Worm (Caenorhabditis elegans) whole organism, midembryonic: Measurements from ENCODE around the gene lias-1.
A peak's percentile ranks its signal among the peaks of the same experiment; 100 is the strongest.

Experiments
- T22C8.4 ChIP-seq: fragments of 200-800 bp; sonication (Bioruptor generic); IDR thresholded peaks from 2 replicates; pipeline ENCODE4 v1.3.6; 2022; ENCODE audit warnings: missing genetic modification characterization, missing compliant biosample characterization
- cog-1 ChIP-seq: sonication (generic microtip); optimal IDR thresholded peaks from 2 replicates; lab custom pipeline; 2016; ENCODE audit warnings: missing genetic modification characterization, missing compliant biosample characterization
- flt-1 ChIP-seq: fragments of 200-800 bp; sonication (Bioruptor generic); IDR thresholded peaks from 2 replicates; pipeline ENCODE4 v1.3.6; 2022; ENCODE audit warnings: missing genetic modification characterization, missing compliant biosample characterization
- klf-2 ChIP-seq: fragments of 200-800 bp; sonication (Bioruptor generic); conservative IDR thresholded peaks from 2 replicates; pipeline ENCODE4 v1.3.6; 2022; ENCODE audit warnings: missing genetic modification reagents, missing genetic modification characterization, missing compliant biosample characterization
- med-1 ChIP-seq: sonication (generic microtip); optimal IDR thresholded peaks from 2 replicates; lab custom pipeline; 2017; ENCODE audit warnings: missing genetic modification characterization, mild to moderate bottlenecking, missing compliant biosample characterization, antibody characterized with exemption, missing genetic modification reagents; ENCODE audit not compliant: insufficient read depth
- ref-1 ChIP-seq: fragments of 200-800 bp; sonication (Bioruptor generic); conservative IDR thresholded peaks from 2 replicates; pipeline ENCODE4 v1.3.6; 2022; ENCODE audit warnings: missing genetic modification reagents, missing genetic modification characterization, missing compliant biosample characterization
- tab-1 ChIP-seq: fragments of 200-800 bp; sonication (Bioruptor generic); IDR thresholded peaks from 2 replicates; pipeline ENCODE4 v1.3.6; 2022; ENCODE audit warnings: missing genetic modification characterization, missing compliant biosample characterization
- ztf-23 ChIP-seq: fragments of 200-800 bp; sonication (Bioruptor generic); IDR thresholded peaks from 2 replicates; pipeline ENCODE4 v1.3.6; 2022; ENCODE audit warnings: missing genetic modification reagents, missing genetic modification characterization, missing compliant biosample characterization
- ztf-29 ChIP-seq: fragments of 200-800 bp; sonication (Bioruptor generic); IDR thresholded peaks from 2 replicates; pipeline ENCODE4 v1.3.6; 2022; ENCODE audit warnings: missing genetic modification reagents, missing genetic modification characterization, missing compliant biosample characterization

The lias-1 gene

ce11 chrIII:3505051-3505548 is at the start of gene lias-1:
Gene lias-1, minus strand, starts transcription at chrIII:3505101.
- TF ChIP-seq flt-1 (GFP tag; lab: Robert Waterston, UW), result no peak
- TF ChIP-seq cog-1 (tag; lab: Kevin White, UChicago), result peak; percentile 12
- TF ChIP-seq ztf-23 (GFP tag; lab: Robert Waterston, UW), result peak; percentile 72

DNA sequence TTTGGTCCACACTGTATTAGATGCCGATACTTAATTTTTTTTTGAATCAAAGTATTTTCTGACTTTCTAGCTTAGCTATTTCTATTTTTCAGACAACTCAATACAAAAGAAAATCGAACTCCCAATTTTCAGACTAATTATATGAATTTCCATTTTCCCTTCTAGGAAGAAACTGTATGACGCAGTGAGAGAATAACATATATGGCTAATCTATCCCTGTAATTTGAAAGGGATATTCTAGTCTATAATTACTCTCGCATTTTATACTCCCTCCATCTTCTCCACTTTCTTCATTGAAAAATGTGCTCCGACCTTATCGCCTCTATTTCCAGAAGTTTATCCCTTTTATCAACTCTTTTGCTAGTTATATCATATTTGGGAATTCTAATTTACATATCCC is 48.4 kb upstream of the lias-1 start, which contains the start of gene C54C6.4:
C54C6.4 (plus strand) TSS at position 301 of the 400 bp plus-strand sequence.
- TF ChIP-seq tab-1 (GFP tag; lab: Robert Waterston, UW), result no peak
- no peak for TF ChIP-seq med-1 (GFP tag; lab: Kevin White, UChicago)
- TF ChIP-seq ref-1 (GFP tag; lab: Robert Waterston, UW), result no peak
- no peak for TF ChIP-seq ztf-29 (GFP tag; lab: Robert Waterston, UW)
- no peak for TF ChIP-seq T22C8.4 (GFP tag; lab: Robert Waterston, UW)
- TF ChIP-seq ztf-23 (GFP tag; lab: Robert Waterston, UW), result no peak

- TF ChIP-seq flt-1 (GFP tag; lab: Robert Waterston, UW), result no peak
- no peak for TF ChIP-seq klf-2 (GFP tag; lab: Robert Waterston, UW)
- no peak for TF ChIP-seq ztf-23 (GFP tag; lab: Robert Waterston, UW)
- no peak for TF ChIP-seq tab-1 (GFP tag; lab: Robert Waterston, UW)
- no peak for TF ChIP-seq med-1 (GFP tag; lab: Kevin White, UChicago)
- no peak for TF ChIP-seq ref-1 (GFP tag; lab: Robert Waterston, UW)
- no peak for TF ChIP-seq ztf-29 (GFP tag; lab: Robert Waterston, UW)
- TF ChIP-seq T22C8.4 (GFP tag; lab: Robert Waterston, UW), result no peak
- TF ChIP-seq cog-1 (tag; lab: Kevin White, UChicago), result no peak
Measured at ce11 chrIII:3550364-3550763, 45.5 kb upstream of the lias-1 start.

- TF ChIP-seq med-1 (GFP tag; lab: Kevin White, UChicago), result no peak
- TF ChIP-seq flt-1 (GFP tag; lab: Robert Waterston, UW), result no peak
- no peak for TF ChIP-seq ztf-23 (GFP tag; lab: Robert Waterston, UW)
- no peak for TF ChIP-seq T22C8.4 (GFP tag; lab: Robert Waterston, UW)
- no peak for TF ChIP-seq ztf-29 (GFP tag; lab: Robert Waterston, UW)
- TF ChIP-seq cog-1 (tag; lab: Kevin White, UChicago), result no peak
- no peak for TF ChIP-seq tab-1 (GFP tag; lab: Robert Waterston, UW)
- no peak for TF ChIP-seq klf-2 (GFP tag; lab: Robert Waterston, UW)
- TF ChIP-seq ref-1 (GFP tag; lab: Robert Waterston, UW), result no peak
Measured at ce11 chrIII:3549750-3550149, 44.8 kb upstream of the lias-1 start, which contains the start of gene C54C6.5. Gene C54C6.5, minus strand, starts transcription at chrIII:3549850.

DNA sequence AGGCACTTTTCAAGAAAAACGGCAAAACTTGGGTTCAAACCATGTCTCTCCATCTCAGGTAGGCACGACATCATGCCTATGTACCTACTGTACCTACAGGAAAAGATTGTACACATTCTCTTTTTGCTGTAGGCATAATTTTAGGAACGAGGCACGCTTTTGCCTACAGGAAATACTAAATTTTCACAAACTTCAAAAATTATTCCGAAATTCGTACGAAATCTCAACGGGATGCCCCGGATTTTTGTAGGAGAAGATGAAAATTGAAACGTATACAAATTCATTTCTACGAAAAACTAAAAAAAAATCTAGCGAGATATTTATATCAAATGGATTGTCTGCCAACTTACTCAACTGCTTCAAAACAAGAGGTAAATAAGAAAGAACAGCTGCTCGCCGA is 43.1 kb upstream of the lias-1 start, which contains the start of gene C54C6.11:
C54C6.11 (plus strand) TSS at position 301 of the 400 bp plus-strand sequence.
- TF ChIP-seq med-1 (GFP tag; lab: Kevin White, UChicago), result no peak
- no peak for TF ChIP-seq ztf-23 (GFP tag; lab: Robert Waterston, UW)
- TF ChIP-seq flt-1 (GFP tag; lab: Robert Waterston, UW), result no peak
- no peak for TF ChIP-seq tab-1 (GFP tag; lab: Robert Waterston, UW)
- no peak for TF ChIP-seq klf-2 (GFP tag; lab: Robert Waterston, UW)
- TF ChIP-seq ref-1 (GFP tag; lab: Robert Waterston, UW), result no peak

DNA sequence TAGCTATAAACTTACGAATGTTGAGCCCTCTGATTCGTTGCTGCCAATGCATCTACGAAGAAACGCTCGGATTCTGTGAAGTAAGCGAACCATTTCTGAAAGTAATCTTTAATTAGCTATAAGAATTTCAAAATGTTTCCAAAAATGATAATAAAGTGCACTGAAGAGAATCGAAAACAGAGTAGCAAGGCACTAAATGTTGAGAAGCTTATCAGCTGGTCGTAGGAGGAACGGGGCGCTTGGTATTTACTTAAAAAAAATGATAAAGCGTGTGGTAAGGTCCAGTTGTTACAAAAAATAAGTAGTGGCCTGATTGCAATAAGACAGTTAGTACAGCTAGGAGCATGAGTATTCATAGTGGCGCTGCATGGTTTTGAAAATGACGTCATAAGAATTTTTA is 41.4 kb upstream of the lias-1 start, which contains the start of gene C54C6.7:
C54C6.7 (minus strand) TSS at position 101 of the 400 bp plus-strand sequence.
- TF ChIP-seq ztf-29 (GFP tag; lab: Robert Waterston, UW) (no peak), T22C8.4 (GFP tag; lab: Robert Waterston, UW) (no peak), klf-2 (GFP tag; lab: Robert Waterston, UW) (no peak), med-1 (GFP tag; lab: Kevin White, UChicago) (no peak), cog-1 (tag; lab: Kevin White, UChicago) (no peak), ref-1 (GFP tag; lab: Robert Waterston, UW) (no peak), flt-1 (GFP tag; lab: Robert Waterston, UW) (no peak), ztf-23 (GFP tag; lab: Robert Waterston, UW) (no peak), tab-1 (GFP tag; lab: Robert Waterston, UW) (no peak)

DNA sequence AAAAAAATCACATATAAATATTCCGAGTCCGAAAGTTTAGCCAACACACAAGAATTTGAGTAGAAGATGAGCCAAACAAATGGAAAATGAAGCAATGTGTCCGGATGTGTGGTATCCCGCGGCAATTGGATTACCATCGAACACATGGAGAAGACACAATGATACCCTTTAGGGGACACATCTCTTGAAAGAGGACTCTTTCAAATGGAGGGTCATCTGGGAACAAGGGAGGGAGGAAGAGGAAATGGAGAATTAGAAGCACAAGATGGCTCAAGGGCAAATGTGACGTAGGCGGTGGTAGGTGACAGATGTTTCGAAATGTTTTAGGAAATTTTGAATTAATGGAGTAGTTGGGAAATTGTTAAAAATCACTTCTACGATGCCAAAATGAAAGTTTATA is 38.2 kb upstream of the lias-1 start:
- TF ChIP-seq ref-1 (GFP tag; lab: Robert Waterston, UW) (no peak), flt-1 (GFP tag; lab: Robert Waterston, UW) (peak; percentile 19; the same call in 1 of the 2 replicates), cog-1 (tag; lab: Kevin White, UChicago) (peak; percentile 44)

ce11 chrIII:3542105-3542504 is 37.2 kb upstream of the lias-1 start:
- no peak for TF ChIP-seq ztf-29 (GFP tag; lab: Robert Waterston, UW)
- no peak for TF ChIP-seq med-1 (GFP tag; lab: Kevin White, UChicago)
- TF ChIP-seq cog-1 (tag; lab: Kevin White, UChicago), result no peak
- TF ChIP-seq flt-1 (GFP tag; lab: Robert Waterston, UW), result no peak
- TF ChIP-seq T22C8.4 (GFP tag; lab: Robert Waterston, UW), result no peak
- TF ChIP-seq ref-1 (GFP tag; lab: Robert Waterston, UW), result no peak
- TF ChIP-seq tab-1 (GFP tag; lab: Robert Waterston, UW), result no peak
- no peak for TF ChIP-seq ztf-23 (GFP tag; lab: Robert Waterston, UW)
- no peak for TF ChIP-seq klf-2 (GFP tag; lab: Robert Waterston, UW)

DNA sequence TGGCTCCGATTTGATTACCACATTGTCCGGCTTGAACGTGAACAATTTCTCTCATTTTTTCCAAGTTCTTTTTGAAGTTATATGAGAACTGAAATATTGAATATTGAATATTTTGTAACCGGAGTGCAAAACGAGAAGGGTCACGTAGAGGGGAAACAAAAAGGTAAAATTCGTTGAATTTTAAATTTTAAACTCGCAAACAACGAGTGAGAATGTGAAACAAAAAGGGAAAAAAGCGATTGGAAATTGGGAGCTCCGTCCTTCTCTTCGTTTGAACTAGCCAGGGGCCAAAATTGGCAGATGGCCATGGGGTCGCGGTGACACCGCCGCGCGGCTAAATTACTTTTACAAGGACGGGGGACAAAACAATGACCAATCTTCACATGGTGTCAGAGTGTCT is 36.6 kb upstream of the lias-1 start, which contains the start of gene ben-1:
ben-1 (minus strand) TSS at position 101 of the 400 bp plus-strand sequence.
- no peak for TF ChIP-seq T22C8.4 (GFP tag; lab: Robert Waterston, UW)
- TF ChIP-seq tab-1 (GFP tag; lab: Robert Waterston, UW), result no peak
- no peak for TF ChIP-seq klf-2 (GFP tag; lab: Robert Waterston, UW)
- TF ChIP-seq ref-1 (GFP tag; lab: Robert Waterston, UW), result no peak
- no peak for TF ChIP-seq cog-1 (tag; lab: Kevin White, UChicago)
- TF ChIP-seq med-1 (GFP tag; lab: Kevin White, UChicago), result no peak
- TF ChIP-seq flt-1 (GFP tag; lab: Robert Waterston, UW), result no peak
- no peak for TF ChIP-seq ztf-23 (GFP tag; lab: Robert Waterston, UW)
